Worm (Caenorhabditis elegans): Measurements from ENCODE around the gene mam-3.

- no peak for TF ChIP-seq him-1 (tag; optimal IDR thresholded peaks at IDR 0.05)
- no peak for TF ChIP-seq dao-5 (tag; optimal IDR thresholded peaks at IDR 0.05)
Measured at ce11 chrIV:13394686-13395085, 50.5 kb downstream of the mam-3 start.

Data from whole organism, L4/young adult.